Fruit fly (Drosophila melanogaster) Kc167 (cell line): ENCODE measurements around the gene PGRP-LC.

ENCODE experiments used
- Myc ChIP-seq: fragments of >200 bp; optimal IDR thresholded peaks from 2 replicates; lab custom pipeline; 2017; ENCODE audit warnings: missing external identifiers
- h ChIP-seq: fragments of >200 bp; optimal IDR thresholded peaks from 3 replicates; lab custom pipeline; 2018; ENCODE audit warnings: missing external identifiers
- insv ChIP-seq: fragments of >200 bp; optimal IDR thresholded peaks from 3 replicates; lab custom pipeline; 2018; ENCODE audit warnings: missing external identifiers
- psq ChIP-seq: fragments of >200 bp; optimal IDR thresholded peaks from 2 replicates; lab custom pipeline; 2017; ENCODE audit warnings: missing external identifiers
- ttk ChIP-seq: sonication (Bioruptor generic); optimal IDR thresholded peaks from 2 replicates; lab custom pipeline; 2017; ENCODE audit warnings: missing external identifiers

- TF ChIP-seq Myc (lab: Kevin White, UChicago) (no peak), h (lab: Kevin White, UChicago) (no peak), psq (lab: Kevin White, UChicago) (no peak), insv (lab: Kevin White, UChicago) (no peak), ttk (lab: Kevin White, UChicago) (no peak)
These were observed 411 bp downstream of the PGRP-LC start for dm6 chr3L:9339021-9339420.
